Worm (Caenorhabditis elegans) whole organism, midembryonic: ENCODE results near the gene T04A6.1.

ENCODE experiments used
- cog-1 ChIP-seq: sonication (generic microtip); optimal IDR thresholded peaks from 2 replicates; lab custom pipeline; 2016; ENCODE audit warnings: missing genetic modification characterization, missing compliant biosample characterization
- flt-1 ChIP-seq: fragments of 200-800 bp; sonication (Bioruptor generic); IDR thresholded peaks from 2 replicates; pipeline ENCODE4 v1.3.6; 2022; ENCODE audit warnings: missing genetic modification characterization, missing compliant biosample characterization
- klf-2 ChIP-seq: fragments of 200-800 bp; sonication (Bioruptor generic); conservative IDR thresholded peaks from 2 replicates; pipeline ENCODE4 v1.3.6; 2022; ENCODE audit warnings: missing genetic modification reagents, missing genetic modification characterization, missing compliant biosample characterization
- med-1 ChIP-seq: sonication (generic microtip); optimal IDR thresholded peaks from 2 replicates; lab custom pipeline; 2017; ENCODE audit warnings: missing genetic modification characterization, mild to moderate bottlenecking, missing compliant biosample characterization, antibody characterized with exemption, missing genetic modification reagents; ENCODE audit not compliant: insufficient read depth
- ref-1 ChIP-seq: fragments of 200-800 bp; sonication (Bioruptor generic); conservative IDR thresholded peaks from 2 replicates; pipeline ENCODE4 v1.3.6; 2022; ENCODE audit warnings: missing genetic modification reagents, missing genetic modification characterization, missing compliant biosample characterization
- tab-1 ChIP-seq: fragments of 200-800 bp; sonication (Bioruptor generic); IDR thresholded peaks from 2 replicates; pipeline ENCODE4 v1.3.6; 2022; ENCODE audit warnings: missing genetic modification characterization, missing compliant biosample characterization

ce11 chrIII:7619846-7620245, 3.5 kb downstream of the T04A6.1 start:
- no peak for TF ChIP-seq ref-1 (GFP tag; lab: Robert Waterston, UW)
- no peak for TF ChIP-seq flt-1
- TF ChIP-seq cog-1 (tag; lab: Kevin White, UChicago) = no peak
- TF ChIP-seq klf-2 = no peak
- no peak for TF ChIP-seq med-1 (GFP tag; lab: Kevin White, UChicago)
- TF ChIP-seq tab-1 (GFP tag; lab: Robert Waterston, UW) = no peak
